Worm (Caenorhabditis elegans) whole organism, L1 larva: ENCODE measurements around the gene nhr-97.
A peak's percentile ranks its signal among the peaks of the same experiment; 100 is the strongest.

ENCODE experiments used
- C04F5.9 ChIP-seq: sonication (generic microtip); optimal IDR thresholded peaks from 2 replicates; lab custom pipeline; 2016; ENCODE audit warnings: missing genetic modification characterization, missing compliant biosample characterization
- C16A3.4 ChIP-seq: fragments of 150-350 bp; optimal IDR thresholded peaks from 2 replicates; lab custom pipeline; 2014; ENCODE audit warnings: missing biosample characterization, missing genetic modification characterization
- C34B4.2 ChIP-seq: sonication (generic microtip); optimal IDR thresholded peaks from 2 replicates; lab custom pipeline; 2017; ENCODE audit warnings: mild to moderate bottlenecking, missing genetic modification characterization, missing compliant biosample characterization
- ama-1 ChIP-seq: fragments of 150-350 bp; optimal IDR thresholded peaks from 2 replicates; lab custom pipeline; 2014
- ceh-8 ChIP-seq: fragments of 200-800 bp; sonication (Bioruptor generic); optimal IDR thresholded peaks from 2 replicates; lab custom pipeline; 2018; ENCODE audit warnings: mild to moderate bottlenecking, missing genetic modification characterization, moderate library complexity, missing compliant biosample characterization
- ceh-82 ChIP-seq, 3 experiments: fragments of 150-350 bp in 1 of 3; sonication (generic microtip) in 2 of 3; optimal IDR thresholded peaks; 2 replicates each; lab custom pipeline; 2014 to 2017; ENCODE audit warnings: missing biosample characterization in 3 of 3, missing genetic modification characterization in 3 of 3
- ceh-90 ChIP-seq: sonication (generic microtip); optimal IDR thresholded peaks from 2 replicates; lab custom pipeline; 2016; ENCODE audit warnings: missing genetic modification characterization, missing compliant biosample characterization
- ces-1 ChIP-seq: fragments of 150-350 bp; optimal IDR thresholded peaks from 2 replicates; lab custom pipeline; 2014; ENCODE audit warnings: missing biosample characterization, missing genetic modification reagents, missing genetic modification characterization
- dpl-1 ChIP-seq, 3 experiments: fragments of 150-350 bp in 2 of 3; sonication (generic microtip) in 1 of 3; optimal IDR thresholded peaks; 2 replicates each; lab custom pipeline; 2014 to 2017; ENCODE audit warnings: missing biosample characterization in 3 of 3, missing genetic modification characterization in 3 of 3, missing genetic modification reagents in 3 of 3
- dsc-1 ChIP-seq: sonication (generic microtip); optimal IDR thresholded peaks from 2 replicates; lab custom pipeline; 2016; ENCODE audit warnings: mild to moderate bottlenecking, missing genetic modification characterization, missing compliant biosample characterization
- efl-1 ChIP-seq, 4 experiments: fragments of 150-350 bp; optimal IDR thresholded peaks in 3 of 4; peaks in 1 of 4; 1 replicate in 1 of 4; 2 replicates in 3 of 4; lab custom pipeline; 2014; ENCODE audit warnings: missing biosample characterization in 2 of 4, missing genetic modification characterization in 2 of 4, missing genetic modification reagents in 2 of 4
- elt-2 ChIP-seq: sonication (generic microtip); optimal IDR thresholded peaks from 2 replicates; lab custom pipeline; 2016; ENCODE audit warnings: missing genetic modification characterization, mild to moderate bottlenecking, inconsistent platforms, missing compliant biosample characterization, missing genetic modification reagents
- elt-3 ChIP-seq, 6 experiments: fragments of 150-350 bp in 1 of 6; sonication (generic microtip); optimal IDR thresholded peaks; 2 replicates each; lab custom pipeline; 2017 to 2018; ENCODE audit warnings: missing biosample characterization in 6 of 6, missing genetic modification characterization in 6 of 6, inconsistent platforms in 1 of 6
- ets-5 ChIP-seq: fragments of 200-800 bp; sonication (Bioruptor generic); IDR thresholded peaks from 2 replicates; pipeline ENCODE4 v1.3.6; 2022; ENCODE audit warnings: missing genetic modification characterization, missing compliant biosample characterization
- fkh-10 ChIP-seq: sonication (generic microtip); optimal IDR thresholded peaks from 2 replicates; lab custom pipeline; 2017; ENCODE audit warnings: missing biosample characterization, missing genetic modification reagents, missing genetic modification characterization
- fkh-8 ChIP-seq: sonication (generic microtip); optimal IDR thresholded peaks from 2 replicates; lab custom pipeline; 2016; ENCODE audit warnings: mild to moderate bottlenecking, missing genetic modification characterization, missing compliant biosample characterization
- fos-1 ChIP-seq: fragments of 150-350 bp; optimal IDR thresholded peaks from 2 replicates; lab custom pipeline; 2014; ENCODE audit warnings: missing biosample characterization, missing genetic modification characterization
- grh-1 ChIP-seq: fragments of 200-800 bp; sonication (Bioruptor generic); IDR thresholded peaks from 2 replicates; pipeline ENCODE4 v1.3.6; 2022; ENCODE audit warnings: missing genetic modification reagents, missing genetic modification characterization, missing compliant biosample characterization
- hlh-4 ChIP-seq: sonication (generic microtip); optimal IDR thresholded peaks from 2 replicates; lab custom pipeline; 2016; ENCODE audit warnings: mild to moderate bottlenecking, missing genetic modification characterization, missing compliant biosample characterization
- hpl-2 ChIP-seq: fragments of 150-350 bp; optimal IDR thresholded peaks from 2 replicates; lab custom pipeline; 2014; ENCODE audit warnings: missing biosample characterization, missing genetic modification reagents, missing genetic modification characterization
- irx-1 ChIP-seq: sonication (generic microtip); optimal IDR thresholded peaks from 2 replicates; lab custom pipeline; 2016; ENCODE audit warnings: missing genetic modification characterization, missing compliant biosample characterization
- lin-35 ChIP-seq, 2 experiments: fragments of 150-350 bp; optimal IDR thresholded peaks; 2 replicates each; lab custom pipeline; 2014; ENCODE audit warnings: missing biosample characterization in 2 of 2, missing genetic modification characterization in 2 of 2, missing genetic modification reagents in 2 of 2
- lir-3 ChIP-seq: sonication (generic microtip); optimal IDR thresholded peaks from 2 replicates; lab custom pipeline; 2016; ENCODE audit warnings: mild to moderate bottlenecking, missing genetic modification characterization, moderate library complexity, missing compliant biosample characterization; ENCODE audit not compliant: poor library complexity
- mdl-1 ChIP-seq, 2 experiments: fragments of 150-350 bp; optimal IDR thresholded peaks; 2 replicates each; lab custom pipeline; 2014 to 2017; ENCODE audit warnings: missing biosample characterization in 2 of 2, missing genetic modification characterization in 2 of 2, inconsistent platforms in 1 of 2
- mef-2 ChIP-seq: fragments of 150-350 bp; optimal IDR thresholded peaks from 2 replicates; lab custom pipeline; 2014; ENCODE audit warnings: missing biosample characterization, missing genetic modification characterization
- nhr-12 ChIP-seq: sonication (generic microtip); optimal IDR thresholded peaks from 2 replicates; lab custom pipeline; 2017; ENCODE audit warnings: missing biosample characterization, missing genetic modification characterization
- nhr-19 ChIP-seq: fragments of 200-800 bp; sonication (Bioruptor generic); conservative IDR thresholded peaks from 2 replicates; pipeline ENCODE4 v1.3.6; 2022; ENCODE audit warnings: missing genetic modification characterization, missing compliant biosample characterization
- nhr-28 ChIP-seq: fragments of 150-350 bp; optimal IDR thresholded peaks from 2 replicates; lab custom pipeline; 2014; ENCODE audit warnings: missing biosample characterization, missing genetic modification characterization
- nhr-71 ChIP-seq: sonication (generic microtip); optimal IDR thresholded peaks from 2 replicates; lab custom pipeline; 2016; ENCODE audit warnings: mild to moderate bottlenecking, missing genetic modification characterization, moderate library complexity, missing compliant biosample characterization
- nhr-76 ChIP-seq: sonication (generic microtip); optimal IDR thresholded peaks from 2 replicates; lab custom pipeline; 2017; ENCODE audit warnings: missing biosample characterization, missing genetic modification characterization
- nhr-85 ChIP-seq: sonication (generic microtip); peaks from one replicate; lab custom pipeline; 2016; ENCODE audit warnings: missing genetic modification characterization, inconsistent platforms, missing compliant biosample characterization
- nhr-90 ChIP-seq: sonication (generic microtip); optimal IDR thresholded peaks from 2 replicates; lab custom pipeline; 2016; ENCODE audit warnings: mild to moderate bottlenecking, missing genetic modification characterization, missing compliant biosample characterization; ENCODE audit not compliant: poor library complexity
- pax-3 ChIP-seq: fragments of 200-800 bp; sonication (Bioruptor generic); optimal IDR thresholded peaks from 2 replicates; lab custom pipeline; 2018; ENCODE audit warnings: mild to moderate bottlenecking, missing genetic modification characterization, moderate library complexity, missing compliant biosample characterization
- pqm-1 ChIP-seq: sonication (generic microtip); optimal IDR thresholded peaks from 3 replicates; lab custom pipeline; 2017; ENCODE audit warnings: missing biosample characterization, missing genetic modification characterization
- skn-1 ChIP-seq: fragments of 150-350 bp; optimal IDR thresholded peaks from 2 replicates; lab custom pipeline; 2014; ENCODE audit warnings: missing biosample characterization, missing genetic modification characterization
- snu-23 ChIP-seq: sonication (generic microtip); optimal IDR thresholded peaks from 2 replicates; lab custom pipeline; 2016; ENCODE audit warnings: missing genetic modification characterization, missing compliant biosample characterization
- sox-4 ChIP-seq: sonication (generic microtip); optimal IDR thresholded peaks from 2 replicates; lab custom pipeline; 2016; ENCODE audit warnings: missing genetic modification characterization, missing compliant biosample characterization
- sup-37 ChIP-seq: fragments of 200-800 bp; sonication (Bioruptor generic); optimal IDR thresholded peaks from 2 replicates; lab custom pipeline; 2018; ENCODE audit warnings: mild to moderate bottlenecking, missing genetic modification characterization, missing compliant biosample characterization
- swsn-7 ChIP-seq: sonication (generic microtip); optimal IDR thresholded peaks from 2 replicates; lab custom pipeline; 2016; ENCODE audit warnings: missing genetic modification characterization, missing compliant biosample characterization
- unc-130 ChIP-seq: fragments of 150-350 bp; optimal IDR thresholded peaks from 2 replicates; lab custom pipeline; 2017; ENCODE audit warnings: missing biosample characterization, missing genetic modification characterization, inconsistent platforms
- unc-62 ChIP-seq: fragments of 150-350 bp; optimal IDR thresholded peaks from 2 replicates; lab custom pipeline; 2014; ENCODE audit warnings: missing biosample characterization, missing genetic modification reagents, missing genetic modification characterization
- unc-86 ChIP-seq: sonication (generic microtip); optimal IDR thresholded peaks from 2 replicates; lab custom pipeline; 2016; ENCODE audit warnings: missing genetic modification characterization, missing compliant biosample characterization
- vab-15 ChIP-seq: sonication (generic microtip); optimal IDR thresholded peaks from 2 replicates; lab custom pipeline; 2017; ENCODE audit warnings: missing genotype, mild to moderate bottlenecking, missing genetic modification characterization, missing compliant biosample characterization
- zag-1 ChIP-seq: fragments of 150-350 bp; optimal IDR thresholded peaks from 2 replicates; lab custom pipeline; 2014; ENCODE audit warnings: missing biosample characterization, missing genetic modification characterization
- ztf-11 ChIP-seq, 2 experiments: sonication (generic microtip); optimal IDR thresholded peaks; 2 replicates each; lab custom pipeline; 2016 to 2017; ENCODE audit warnings: missing genetic modification characterization in 2 of 2, missing biosample characterization in 1 of 2, missing compliant biosample characterization in 1 of 2
- ztf-4 ChIP-seq: fragments of 150-350 bp; optimal IDR thresholded peaks from 2 replicates; lab custom pipeline; 2014; ENCODE audit warnings: missing biosample characterization, missing genetic modification characterization

Gene nhr-97

DNA sequence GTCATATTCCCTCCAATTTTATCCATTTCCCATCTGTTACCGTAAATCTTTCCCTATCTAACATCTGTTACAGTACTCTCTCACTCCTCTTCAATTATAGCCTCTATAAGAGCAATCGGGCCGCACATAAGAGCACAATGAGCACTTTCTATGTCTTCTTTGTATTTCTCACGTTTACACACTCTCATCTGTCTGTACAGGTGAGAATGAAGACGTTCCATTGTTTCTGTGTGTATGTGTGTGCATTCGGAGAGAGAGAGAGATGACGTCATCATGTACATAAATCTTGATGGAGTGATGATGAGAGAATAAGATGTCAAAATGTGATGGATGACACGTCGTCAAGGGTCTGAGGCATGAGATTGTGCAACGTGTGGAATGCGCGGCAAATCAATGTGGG lies 13.4 kb downstream of the nhr-97 start:
- TF ChIP-seq unc-86, result peak; percentile 5
- TF ChIP-seq pax-3 (tag; lab: Kevin White, UChicago), result no peak
- peak in 1 of 2 experiments; percentile 67 for TF ChIP-seq ztf-11 (tag; optimal IDR thresholded peaks at IDR 0.05; lab: Kevin White, UChicago)
- no peak for TF ChIP-seq nhr-12 (tag; lab: Kevin White, UChicago)
- no peak for TF ChIP-seq C34B4.2
- no peak for TF ChIP-seq elt-2 (tag; lab: Kevin White, UChicago)
- no peak for TF ChIP-seq fkh-10 (GFP tag; lab: Kevin White, UChicago)
- TF ChIP-seq, all 84 proteins: peak for 2

DNA sequence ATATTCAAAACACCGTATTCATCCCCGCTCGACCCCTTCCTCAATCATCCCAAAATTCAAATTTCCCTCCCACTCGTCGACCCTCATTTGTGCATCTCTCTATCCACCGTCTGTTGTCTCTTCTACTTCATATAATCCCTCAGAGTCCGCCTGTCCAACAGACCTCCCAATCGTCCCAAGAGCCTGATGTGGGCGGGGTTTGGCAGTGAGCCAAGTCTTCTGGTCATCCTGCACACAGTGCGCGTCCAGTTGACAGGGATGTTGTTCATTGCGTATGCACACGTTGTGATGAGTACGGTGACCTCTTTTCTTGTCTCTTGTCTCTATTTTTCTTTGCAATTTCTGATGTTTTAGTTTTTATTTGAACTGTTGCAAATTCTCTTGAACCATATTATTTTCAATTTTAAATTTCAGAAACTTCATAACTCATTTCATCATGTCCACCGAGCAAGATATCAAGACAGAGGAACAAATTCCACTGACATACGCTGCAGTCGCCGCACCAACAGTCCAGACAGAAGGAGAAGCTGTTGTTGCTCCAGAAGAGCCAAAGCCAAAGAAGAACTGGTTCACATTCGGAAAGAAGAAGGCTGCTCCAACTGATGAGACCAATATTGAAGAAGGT lies 14.8 kb downstream of the nhr-97 start, which contains the start of gene cav-1:
Gene cav-1, plus strand, starts transcription at position 415 of the 625 bp plus-strand sequence.
- TF ChIP-seq nhr-28 (no peak), ztf-11 (tag; optimal IDR thresholded peaks at IDR 0.05; lab: Kevin White, UChicago) (peak in 1 of 2 experiments; percentile 55), nhr-19 (GFP tag; lab: Robert Waterston, UW) (no peak)

DNA sequence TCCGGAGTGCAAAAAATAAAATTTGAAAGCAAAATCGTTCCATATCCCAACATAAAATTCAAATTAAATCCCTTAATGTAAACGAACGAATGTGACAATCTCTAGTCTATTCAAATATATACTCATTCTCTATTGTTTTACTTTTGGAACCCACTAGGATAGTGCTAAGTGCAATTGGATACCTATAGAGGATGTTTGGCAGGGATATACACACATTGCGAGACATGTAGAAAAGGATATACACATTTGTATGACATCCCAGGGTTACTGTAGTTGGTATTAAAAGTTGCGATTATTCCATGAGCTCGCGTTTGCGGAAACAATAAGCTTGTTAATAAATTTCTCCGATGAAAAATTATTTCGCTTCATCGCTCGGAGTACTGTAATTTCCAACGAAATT lies 16.0 kb downstream of the nhr-97 start:
- TF ChIP-seq grh-1 (GFP tag; lab: Robert Waterston, UW) (no peak), ztf-4 (tag; lab: Kevin White, UChicago) (no peak), sup-37 (no peak), ces-1 (no peak), dpl-1 (GFP tag; optimal IDR thresholded peaks at IDR 0.05; lab: Kevin White, UChicago) (no peak), unc-130 (no peak), sox-4 (tag; lab: Kevin White, UChicago) (no peak), lir-3 (tag; lab: Kevin White, UChicago) (no peak), zag-1 (no peak), ceh-82 (tag; optimal IDR thresholded peaks at IDR 0.05; lab: Kevin White, UChicago) (no peak), ets-5 (GFP tag; lab: Robert Waterston, UW) (no peak), fos-1 (tag; lab: Kevin White, UChicago) (no peak), swsn-7 (tag; lab: Kevin White, UChicago) (no peak), snu-23 (no peak), fkh-8 (no peak), nhr-90 (tag; lab: Kevin White, UChicago) (no peak), hlh-4 (no peak), vab-15 (tag; lab: Kevin White, UChicago) (no peak)

DNA sequence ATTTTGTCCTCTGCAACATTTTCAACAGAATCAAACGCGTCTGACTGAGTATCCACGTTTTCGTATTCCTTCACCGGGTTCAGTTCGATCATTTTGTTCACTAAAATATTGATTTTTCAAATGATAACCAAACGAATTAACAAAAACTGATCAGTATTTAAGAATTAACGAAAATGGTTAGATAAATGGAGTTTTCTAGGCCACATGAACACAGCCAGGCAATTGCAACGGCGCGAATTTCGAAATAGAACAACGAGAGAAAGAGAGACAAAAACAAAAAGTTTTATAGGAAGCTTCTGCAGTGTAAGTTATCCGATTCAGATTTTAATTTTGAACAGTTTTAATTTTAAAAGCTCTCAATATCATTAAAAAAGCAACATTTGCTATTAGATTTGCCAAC lies 20.1 kb downstream of the nhr-97 start, which contains the start of gene sna-2:
Gene sna-2, minus strand, starts transcription at position 100 of the 400 bp plus-strand sequence.
- peak; percentile 93 to 96 for TF ChIP-seq lin-35 (GFP tag; optimal IDR thresholded peaks at IDR 0.05; lab: Kevin White, UChicago)
- TF ChIP-seq mdl-1 (tag; optimal IDR thresholded peaks at IDR 0.05; lab: Kevin White, UChicago), result no peak
- no peak for TF ChIP-seq hlh-4
- TF ChIP-seq nhr-12 (tag; lab: Kevin White, UChicago), result no peak
- TF ChIP-seq nhr-76 (tag; lab: Kevin White, UChicago), result no peak
- TF ChIP-seq efl-1 (optimal IDR thresholded peaks at IDR 0.05; lab: Kevin White, UChicago), result peak; percentile 93 to 94
- peak; percentile 92 to 99 for TF ChIP-seq efl-1 (GFP tag; optimal IDR thresholded peaks at IDR 0.05 in 1 of 2; lab: Kevin White, UChicago)
- no peak for TF ChIP-seq fkh-10 (GFP tag; lab: Kevin White, UChicago)
- no peak for TF ChIP-seq sup-37
- peak; percentile 79 for TF ChIP-seq nhr-85
- no peak for TF ChIP-seq fkh-8
- TF ChIP-seq irx-1 (tag; lab: Kevin White, UChicago), result peak; percentile 51
- TF ChIP-seq C16A3.4 (tag; lab: Kevin White, UChicago), result peak; percentile 65
- TF ChIP-seq mef-2 (tag; lab: Kevin White, UChicago), result no peak
- no peak for TF ChIP-seq pqm-1
- no peak for TF ChIP-seq ama-1 (lab: Kevin White, UChicago)
- TF ChIP-seq ets-5 (GFP tag; lab: Robert Waterston, UW), result no peak
- TF ChIP-seq nhr-90 (tag; lab: Kevin White, UChicago), result peak; percentile 33
- peak; percentile 30 for TF ChIP-seq dsc-1
- no peak for TF ChIP-seq ceh-8
- TF ChIP-seq skn-1 (tag; lab: Kevin White, UChicago), result peak; percentile 72
- peak in 2 of 6 experiments; percentile 32 to 33 for TF ChIP-seq elt-3 (tag; optimal IDR thresholded peaks at IDR 0.05; lab: Kevin White, UChicago)
- peak; percentile 87 to 95 (median 91) for TF ChIP-seq dpl-1 (GFP tag; optimal IDR thresholded peaks at IDR 0.05; lab: Kevin White, UChicago)
- TF ChIP-seq hpl-2 (GFP tag; lab: Kevin White, UChicago), result no peak
- TF ChIP-seq ceh-90 (tag; lab: Kevin White, UChicago), result peak; percentile 80
- no peak for TF ChIP-seq elt-2 (tag; lab: Kevin White, UChicago)
- TF ChIP-seq unc-62, result no peak
- no peak for TF ChIP-seq unc-86
- no peak for TF ChIP-seq C04F5.9 (tag; lab: Kevin White, UChicago)
- peak; percentile 65 for TF ChIP-seq nhr-71 (tag; lab: Kevin White, UChicago)
